Worm (Caenorhabditis elegans) whole organism, L1 larva: ENCODE results near the gene orc-1.

ENCODE experiments used
- F16B12.6 ChIP-seq: fragments of 150-350 bp; optimal IDR thresholded peaks from 2 replicates; lab custom pipeline; 2014; ENCODE audit warnings: missing biosample characterization, missing genetic modification characterization
- alr-1 ChIP-seq: fragments of 200-800 bp; sonication (Bioruptor generic); optimal IDR thresholded peaks from 2 replicates; lab custom pipeline; 2018; ENCODE audit warnings: borderline replicate concordance, mild to moderate bottlenecking, missing genetic modification characterization, missing compliant biosample characterization
- ceh-90 ChIP-seq: sonication (generic microtip); optimal IDR thresholded peaks from 2 replicates; lab custom pipeline; 2016; ENCODE audit warnings: missing genetic modification characterization, missing compliant biosample characterization
- dsc-1 ChIP-seq: sonication (generic microtip); optimal IDR thresholded peaks from 2 replicates; lab custom pipeline; 2016; ENCODE audit warnings: mild to moderate bottlenecking, missing genetic modification characterization, missing compliant biosample characterization
- efl-1 ChIP-seq, 4 experiments: fragments of 150-350 bp; optimal IDR thresholded peaks in 3 of 4; peaks in 1 of 4; 1 replicate in 1 of 4; 2 replicates in 3 of 4; lab custom pipeline; 2014; ENCODE audit warnings: missing biosample characterization in 2 of 4, missing genetic modification characterization in 2 of 4, missing genetic modification reagents in 2 of 4
- egl-13 ChIP-seq: sonication (generic microtip); optimal IDR thresholded peaks from 2 replicates; lab custom pipeline; 2016; ENCODE audit warnings: missing genotype, missing genetic modification reagents, missing genetic modification characterization, missing compliant biosample characterization
- elt-2 ChIP-seq: sonication (generic microtip); optimal IDR thresholded peaks from 2 replicates; lab custom pipeline; 2016; ENCODE audit warnings: missing genetic modification characterization, mild to moderate bottlenecking, inconsistent platforms, missing compliant biosample characterization, missing genetic modification reagents
- elt-3 ChIP-seq, 6 experiments: fragments of 150-350 bp in 1 of 6; sonication (generic microtip); optimal IDR thresholded peaks; 2 replicates each; lab custom pipeline; 2017 to 2018; ENCODE audit warnings: missing biosample characterization in 6 of 6, missing genetic modification characterization in 6 of 6, inconsistent platforms in 1 of 6
- fkh-4 ChIP-seq: sonication (generic microtip); optimal IDR thresholded peaks from 2 replicates; lab custom pipeline; 2016; ENCODE audit warnings: missing compliant biosample characterization, missing genetic modification characterization, borderline replicate concordance
- fkh-8 ChIP-seq: sonication (generic microtip); optimal IDR thresholded peaks from 2 replicates; lab custom pipeline; 2016; ENCODE audit warnings: mild to moderate bottlenecking, missing genetic modification characterization, missing compliant biosample characterization
- hlh-4 ChIP-seq: sonication (generic microtip); optimal IDR thresholded peaks from 2 replicates; lab custom pipeline; 2016; ENCODE audit warnings: mild to moderate bottlenecking, missing genetic modification characterization, missing compliant biosample characterization
- irx-1 ChIP-seq: sonication (generic microtip); optimal IDR thresholded peaks from 2 replicates; lab custom pipeline; 2016; ENCODE audit warnings: missing genetic modification characterization, missing compliant biosample characterization
- isw-1 ChIP-seq: fragments of 200-800 bp; sonication (Bioruptor generic); IDR thresholded peaks from 2 replicates; pipeline ENCODE4 v1.3.6; 2022; ENCODE audit warnings: missing genetic modification characterization, missing compliant biosample characterization
- lin-13 ChIP-seq: fragments of 150-350 bp; optimal IDR thresholded peaks from 2 replicates; lab custom pipeline; 2014; ENCODE audit warnings: missing biosample characterization, missing genetic modification reagents, missing genetic modification characterization
- lin-35 ChIP-seq, 2 experiments: fragments of 150-350 bp; optimal IDR thresholded peaks; 2 replicates each; lab custom pipeline; 2014; ENCODE audit warnings: missing biosample characterization in 2 of 2, missing genetic modification characterization in 2 of 2, missing genetic modification reagents in 2 of 2
- lin-39 ChIP-seq: fragments of 150-350 bp; optimal IDR thresholded peaks from 2 replicates; lab custom pipeline; 2014; ENCODE audit warnings: missing biosample characterization, missing genetic modification reagents, missing genetic modification characterization
- mab-9 ChIP-seq: fragments of 200-800 bp; sonication (Bioruptor generic); IDR thresholded peaks from 2 replicates; pipeline ENCODE4 v1.3.6; 2022; ENCODE audit warnings: missing genetic modification reagents, missing genetic modification characterization, missing compliant biosample characterization
- mdl-1 ChIP-seq, 2 experiments: fragments of 150-350 bp; optimal IDR thresholded peaks; 2 replicates each; lab custom pipeline; 2014 to 2017; ENCODE audit warnings: missing biosample characterization in 2 of 2, missing genetic modification characterization in 2 of 2, inconsistent platforms in 1 of 2
- mef-2 ChIP-seq: fragments of 150-350 bp; optimal IDR thresholded peaks from 2 replicates; lab custom pipeline; 2014; ENCODE audit warnings: missing biosample characterization, missing genetic modification characterization
- nhr-11 ChIP-seq: fragments of 150-350 bp; optimal IDR thresholded peaks from 2 replicates; lab custom pipeline; 2014; ENCODE audit warnings: missing biosample characterization, missing genetic modification characterization
- nhr-28 ChIP-seq: fragments of 150-350 bp; optimal IDR thresholded peaks from 2 replicates; lab custom pipeline; 2014; ENCODE audit warnings: missing biosample characterization, missing genetic modification characterization
- nhr-47 ChIP-seq: sonication (generic microtip); optimal IDR thresholded peaks from 2 replicates; lab custom pipeline; 2016; ENCODE audit warnings: mild to moderate bottlenecking, missing genetic modification characterization, moderate library complexity, missing compliant biosample characterization
- nhr-71 ChIP-seq: sonication (generic microtip); optimal IDR thresholded peaks from 2 replicates; lab custom pipeline; 2016; ENCODE audit warnings: mild to moderate bottlenecking, missing genetic modification characterization, moderate library complexity, missing compliant biosample characterization
- nhr-77 ChIP-seq: fragments of 150-350 bp; optimal IDR thresholded peaks from 2 replicates; lab custom pipeline; 2014; ENCODE audit warnings: missing biosample characterization, missing genetic modification characterization
- nhr-85 ChIP-seq: sonication (generic microtip); peaks from one replicate; lab custom pipeline; 2016; ENCODE audit warnings: missing genetic modification characterization, inconsistent platforms, missing compliant biosample characterization
- pag-3 ChIP-seq: sonication (generic microtip); optimal IDR thresholded peaks from 2 replicates; lab custom pipeline; 2017; ENCODE audit warnings: missing genetic modification characterization, mild to moderate bottlenecking, missing compliant biosample characterization, antibody characterized with exemption, borderline replicate concordance; ENCODE audit not compliant: insufficient read depth
- sup-37 ChIP-seq: fragments of 200-800 bp; sonication (Bioruptor generic); optimal IDR thresholded peaks from 2 replicates; lab custom pipeline; 2018; ENCODE audit warnings: mild to moderate bottlenecking, missing genetic modification characterization, missing compliant biosample characterization
- swsn-7 ChIP-seq: sonication (generic microtip); optimal IDR thresholded peaks from 2 replicates; lab custom pipeline; 2016; ENCODE audit warnings: missing genetic modification characterization, missing compliant biosample characterization
- tlp-1 ChIP-seq: fragments of 150-350 bp; optimal IDR thresholded peaks from 2 replicates; lab custom pipeline; 2014; ENCODE audit warnings: missing biosample characterization, missing genetic modification characterization
- unc-130 ChIP-seq: fragments of 150-350 bp; optimal IDR thresholded peaks from 2 replicates; lab custom pipeline; 2017; ENCODE audit warnings: missing biosample characterization, missing genetic modification characterization, inconsistent platforms
- unc-62 ChIP-seq: fragments of 150-350 bp; optimal IDR thresholded peaks from 2 replicates; lab custom pipeline; 2014; ENCODE audit warnings: missing biosample characterization, missing genetic modification reagents, missing genetic modification characterization
- unc-86 ChIP-seq: sonication (generic microtip); optimal IDR thresholded peaks from 2 replicates; lab custom pipeline; 2016; ENCODE audit warnings: missing genetic modification characterization, missing compliant biosample characterization
- unc-98 ChIP-seq: fragments of 200-800 bp; sonication (Bioruptor generic); IDR thresholded peaks from 2 replicates; pipeline ENCODE4 v1.3.6; 2022; ENCODE audit warnings: missing genetic modification characterization, missing compliant biosample characterization
- xbp-1 ChIP-seq: sonication (generic microtip); optimal IDR thresholded peaks from 2 replicates; lab custom pipeline; 2016; ENCODE audit warnings: missing genetic modification characterization, missing compliant biosample characterization
- ztf-11 ChIP-seq, 2 experiments: sonication (generic microtip); optimal IDR thresholded peaks; 2 replicates each; lab custom pipeline; 2016 to 2017; ENCODE audit warnings: missing genetic modification characterization in 2 of 2, missing biosample characterization in 1 of 2, missing compliant biosample characterization in 1 of 2

Gene orc-1

DNA sequence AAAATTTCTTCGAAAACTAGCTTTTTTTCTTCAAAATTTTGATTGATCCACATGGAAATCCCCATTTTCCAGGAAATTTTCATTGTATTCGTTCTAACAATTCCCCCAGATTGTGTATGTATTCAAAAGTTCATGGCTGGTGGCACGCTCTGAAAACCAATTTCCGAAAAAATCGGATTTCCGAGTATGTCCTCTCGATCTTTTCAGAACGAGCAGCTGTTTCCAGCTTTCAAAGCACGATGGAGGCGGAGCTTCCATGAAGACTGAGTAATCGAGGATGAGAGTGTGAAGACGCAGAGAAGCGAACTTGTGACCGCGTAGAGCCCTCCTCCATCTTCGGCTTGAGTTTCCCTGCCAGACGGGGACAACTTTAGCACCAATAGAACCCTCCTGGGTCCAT lies 38.6 kb upstream of the orc-1 start (continued):
- TF ChIP-seq unc-98 (GFP tag; lab: Robert Waterston, UW) (no peak), tlp-1 (tag; lab: Kevin White, UChicago) (no peak), efl-1 (optimal IDR thresholded peaks at IDR 0.05; lab: Kevin White, UChicago) (no peak), efl-1 (GFP tag; optimal IDR thresholded peaks at IDR 0.05 in 1 of 2; lab: Kevin White, UChicago) (no peak), ztf-11 (tag; optimal IDR thresholded peaks at IDR 0.05; lab: Kevin White, UChicago) (no peak), alr-1 (tag; lab: Kevin White, UChicago) (no peak), nhr-47 (tag; lab: Kevin White, UChicago) (peak; percentile 65), unc-86 (tag; lab: Kevin White, UChicago) (no peak), nhr-77 (tag; lab: Kevin White, UChicago) (no peak), elt-3 (tag; optimal IDR thresholded peaks at IDR 0.05; lab: Kevin White, UChicago) (no peak), swsn-7 (tag; lab: Kevin White, UChicago) (peak; percentile 13), lin-35 (GFP tag; optimal IDR thresholded peaks at IDR 0.05; lab: Kevin White, UChicago) (no peak), nhr-11 (tag; lab: Kevin White, UChicago) (no peak), nhr-71 (tag; lab: Kevin White, UChicago) (peak; percentile 72), xbp-1 (tag; lab: Kevin White, UChicago) (no peak), lin-13 (GFP tag; lab: Kevin White, UChicago) (no peak), mef-2 (tag; lab: Kevin White, UChicago) (peak; percentile 24), pag-3 (tag; lab: Kevin White, UChicago) (no peak), lin-39 (tag; lab: Kevin White, UChicago) (no peak), unc-62 (GFP tag; lab: Kevin White, UChicago) (no peak), F16B12.6 (tag; lab: Kevin White, UChicago) (peak; percentile 4)

DNA sequence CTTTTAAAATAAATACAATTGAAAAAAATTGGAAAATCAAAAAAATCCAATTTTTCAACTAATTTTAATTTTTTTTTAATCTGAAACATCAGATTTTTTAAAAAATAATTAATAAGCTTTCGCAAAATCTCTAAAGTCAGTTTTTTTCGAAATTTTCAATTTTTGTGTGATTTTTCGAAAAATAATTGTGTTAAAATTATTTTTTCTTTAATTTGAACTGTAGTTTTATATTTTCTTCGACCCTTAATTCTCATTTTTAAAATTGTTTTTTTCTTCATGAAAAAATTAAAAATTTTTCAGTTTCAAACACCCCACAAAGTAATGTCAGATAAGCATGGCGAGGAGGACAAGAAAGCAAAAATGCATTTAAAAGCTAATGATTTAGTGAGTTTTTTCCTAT lies 37.9 kb upstream of the orc-1 start, which contains the start of gene rabx-5:
Gene rabx-5 (plus strand): TSS at position 301 of the 400 bp plus-strand sequence.
- TF ChIP-seq mef-2 (tag; lab: Kevin White, UChicago) (no peak), unc-130 (tag; lab: Kevin White, UChicago) (no peak), nhr-28 (no peak), isw-1 (GFP tag; lab: Robert Waterston, UW) (no peak), hlh-4 (tag; lab: Kevin White, UChicago) (no peak), irx-1 (no peak), ceh-90 (tag; lab: Kevin White, UChicago) (no peak), pag-3 (tag; lab: Kevin White, UChicago) (no peak), mab-9 (no peak), elt-3 (tag; optimal IDR thresholded peaks at IDR 0.05; lab: Kevin White, UChicago) (no peak)

DNA sequence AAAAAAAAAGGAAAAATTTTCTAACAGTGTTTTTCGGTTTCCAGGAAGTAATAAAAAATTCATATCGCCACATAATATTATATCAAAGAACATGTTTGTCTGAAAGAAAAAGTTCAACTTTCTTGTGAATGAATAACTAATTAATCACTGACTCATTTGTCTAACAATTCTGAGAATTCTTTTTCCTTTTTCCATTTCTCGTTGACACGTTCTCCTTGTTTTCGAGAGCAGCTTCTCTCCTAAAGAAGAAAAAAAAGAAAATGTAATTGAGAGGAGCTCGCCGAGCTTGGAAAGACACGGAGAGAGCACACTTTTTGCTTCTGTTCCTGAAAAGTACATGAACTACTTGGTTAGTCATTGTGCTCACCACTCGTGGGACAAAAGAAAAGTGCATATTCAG lies 34.8 kb upstream of the orc-1 start:
- TF ChIP-seq sup-37 (GFP tag; lab: Kevin White, UChicago) (no peak), elt-2 (tag; lab: Kevin White, UChicago) (no peak), mdl-1 (tag; optimal IDR thresholded peaks at IDR 0.05; lab: Kevin White, UChicago) (no peak), fkh-8 (peak; percentile 54), egl-13 (peak; percentile 13), fkh-4 (no peak), unc-62 (GFP tag; lab: Kevin White, UChicago) (no peak), nhr-47 (tag; lab: Kevin White, UChicago) (peak; percentile 36), unc-86 (tag; lab: Kevin White, UChicago) (peak; percentile 51), efl-1 (optimal IDR thresholded peaks at IDR 0.05; lab: Kevin White, UChicago) (no peak), efl-1 (GFP tag; optimal IDR thresholded peaks at IDR 0.05 in 1 of 2; lab: Kevin White, UChicago) (peak in 1 of 2 experiments; percentile 86), dsc-1 (tag; lab: Kevin White, UChicago) (peak; percentile 69), nhr-71 (tag; lab: Kevin White, UChicago) (peak; percentile 41)

DNA sequence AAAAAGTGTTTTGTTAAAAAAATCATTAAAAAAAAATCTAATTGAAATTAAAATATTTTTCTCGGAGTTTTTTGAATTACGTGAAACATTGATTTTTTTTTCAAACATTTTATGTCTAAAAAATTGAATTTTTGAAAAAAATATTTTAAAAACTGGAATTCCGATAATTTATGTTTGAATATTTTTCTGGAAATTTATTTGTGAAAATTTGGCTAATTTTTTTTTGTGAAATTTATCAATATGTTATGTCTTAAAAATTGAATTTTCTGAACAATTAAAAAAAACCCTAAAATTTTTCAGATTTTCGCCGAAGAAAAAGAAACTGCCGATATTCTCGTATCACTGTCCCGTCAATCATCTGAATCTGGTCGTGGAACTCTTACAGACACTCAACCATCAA lies 30.6 kb upstream of the orc-1 start, which contains the start of gene Y39A1A.24:
Gene Y39A1A.24 (plus strand): TSS at position 301 of the 400 bp plus-strand sequence.
- TF ChIP-seq nhr-85 (tag; lab: Kevin White, UChicago) (no peak), alr-1 (tag; lab: Kevin White, UChicago) (no peak)
